Worm (Caenorhabditis elegans) whole organism, early embryonic: Measurements from ENCODE around the gene set-31.

Experiments used
- B0310.2 ChIP-seq: sonication (generic microtip); optimal IDR thresholded peaks from 2 replicates; lab custom pipeline; 2016; ENCODE audit warnings: mild to moderate bottlenecking, missing genetic modification characterization, missing compliant biosample characterization
- F13C5.2 ChIP-seq: sonication (generic microtip); optimal IDR thresholded peaks from 2 replicates; lab custom pipeline; 2017; ENCODE audit warnings: mild to moderate bottlenecking, missing genetic modification characterization, inconsistent platforms, missing compliant biosample characterization
- aly-1 ChIP-seq: sonication (generic microtip); optimal IDR thresholded peaks from 2 replicates; lab custom pipeline; 2016; ENCODE audit warnings: missing genetic modification characterization, missing compliant biosample characterization
- ama-1 ChIP-seq: fragments of 150-350 bp; optimal IDR thresholded peaks from 2 replicates; lab custom pipeline; 2014
- ceh-13 ChIP-seq: fragments of 200-800 bp; sonication (Bioruptor generic); optimal IDR thresholded peaks from 2 replicates; lab custom pipeline; 2018; ENCODE audit warnings: mild to moderate bottlenecking, missing genetic modification characterization, missing compliant biosample characterization
- ceh-36 ChIP-seq: sonication (generic microtip); optimal IDR thresholded peaks from 2 replicates; lab custom pipeline; 2016; ENCODE audit warnings: missing genetic modification characterization, inconsistent platforms, missing compliant biosample characterization
- flt-1 ChIP-seq: fragments of 200-800 bp; sonication (Bioruptor generic); IDR thresholded peaks from 2 replicates; pipeline ENCODE4 v1.3.6; 2022; ENCODE audit warnings: missing genetic modification characterization, missing compliant biosample characterization
- hnd-1 ChIP-seq: sonication (generic microtip); optimal IDR thresholded peaks from 2 replicates; lab custom pipeline; 2016; ENCODE audit warnings: missing genetic modification characterization, missing compliant biosample characterization
- pes-1 ChIP-seq: fragments of 200-800 bp; sonication (Bioruptor generic); IDR thresholded peaks from 2 replicates; pipeline ENCODE4 v1.3.6; 2022; ENCODE audit warnings: missing genetic modification reagents, missing genetic modification characterization, missing compliant biosample characterization
- sea-1 ChIP-seq: fragments of 200-800 bp; sonication (Bioruptor generic); conservative IDR thresholded peaks from 2 replicates; pipeline ENCODE4 v1.3.6; 2022; ENCODE audit warnings: missing genetic modification characterization, missing compliant biosample characterization
- tbx-37 ChIP-seq: fragments of 200-800 bp; sonication (Bioruptor generic); conservative IDR thresholded peaks from 2 replicates; pipeline ENCODE4 v1.3.6; 2022; ENCODE audit warnings: missing genetic modification reagents, missing genetic modification characterization, missing compliant biosample characterization
- tra-4 ChIP-seq: sonication (generic microtip); optimal IDR thresholded peaks from 2 replicates; lab custom pipeline; 2017; ENCODE audit warnings: missing genetic modification characterization, missing compliant biosample characterization

ce11 chrV:14462653-14463052 lies 45.0 kb downstream of the set-31 start:
- TF ChIP-seq ama-1 (lab: Kevin White, UChicago): no peak
- no peak for TF ChIP-seq ceh-13 (GFP tag; lab: Kevin White, UChicago)
- TF ChIP-seq F13C5.2 (tag; lab: Kevin White, UChicago): no peak
- TF ChIP-seq pes-1: no peak
- no peak for TF ChIP-seq ceh-36 (tag; lab: Kevin White, UChicago)
- TF ChIP-seq tra-4 (tag; lab: Kevin White, UChicago): no peak
- no peak for TF ChIP-seq hnd-1 (tag; lab: Kevin White, UChicago)
- no peak for TF ChIP-seq flt-1 (GFP tag; lab: Robert Waterston, UW)
- no peak for TF ChIP-seq sea-1 (GFP tag; lab: Robert Waterston, UW)
- no peak for TF ChIP-seq aly-1 (tag; lab: Kevin White, UChicago)
- TF ChIP-seq tbx-37 (GFP tag; lab: Robert Waterston, UW): no peak
- TF ChIP-seq B0310.2 (tag; lab: Kevin White, UChicago): no peak
